Worm (Caenorhabditis elegans) whole organism, late embryonic: Measurements from ENCODE around the gene F37C4.4.
"Not testable (repeated sequence)": the region's sequence is repeated elsewhere in the genome, so short reads cannot be mapped to it uniquely, and the experiment has no call there.

Experiments used
- C38D4.7 ChIP-seq: fragments of 200-800 bp; sonication (Bioruptor generic); optimal IDR thresholded peaks from 2 replicates; lab custom pipeline; 2018; ENCODE audit warnings: mild to moderate bottlenecking, missing genetic modification characterization, moderate library complexity, missing compliant biosample characterization
- F13H6.1 ChIP-seq: sonication (generic microtip); optimal IDR thresholded peaks from 2 replicates; lab custom pipeline; 2016; ENCODE audit warnings: missing genetic modification characterization, missing compliant biosample characterization
- K09A11.1 ChIP-seq: sonication (generic microtip); optimal IDR thresholded peaks from 2 replicates; lab custom pipeline; 2017; ENCODE audit warnings: antibody characterized with exemption, mild to moderate bottlenecking, missing genetic modification characterization, missing compliant biosample characterization; ENCODE audit not compliant: insufficient read depth
- Y22D7AL.16 ChIP-seq: sonication (generic microtip); optimal IDR thresholded peaks from 2 replicates; lab custom pipeline; 2016; ENCODE audit warnings: missing genetic modification characterization, missing compliant biosample characterization
- ahr-1 ChIP-seq: sonication (generic microtip); optimal IDR thresholded peaks from 2 replicates; lab custom pipeline; 2016; ENCODE audit warnings: missing genetic modification characterization, missing compliant biosample characterization
- ceh-22 ChIP-seq: sonication (generic microtip); optimal IDR thresholded peaks from 2 replicates; lab custom pipeline; 2017; ENCODE audit warnings: missing biosample characterization, missing genetic modification characterization
- ceh-24 ChIP-seq: sonication (generic microtip); optimal IDR thresholded peaks from 2 replicates; lab custom pipeline; 2016; ENCODE audit warnings: mild to moderate bottlenecking, missing genetic modification characterization, missing compliant biosample characterization
- ceh-30 ChIP-seq: fragments of 150-350 bp; optimal IDR thresholded peaks from 2 replicates; lab custom pipeline; 2014; ENCODE audit warnings: missing biosample characterization, missing genetic modification characterization
- ceh-31 ChIP-seq: sonication (generic microtip); optimal IDR thresholded peaks from 2 replicates; lab custom pipeline; 2016; ENCODE audit warnings: missing genetic modification characterization, missing compliant biosample characterization
- ceh-45 ChIP-seq: fragments of 200-800 bp; sonication (Bioruptor generic); IDR thresholded peaks from 2 replicates; pipeline ENCODE4 v1.3.6; 2022; ENCODE audit warnings: missing genetic modification reagents, missing genetic modification characterization, missing compliant biosample characterization
- ceh-48 ChIP-seq: sonication (generic microtip); optimal IDR thresholded peaks from 2 replicates; lab custom pipeline; 2016; ENCODE audit warnings: missing genetic modification characterization, inconsistent platforms, missing compliant biosample characterization
- dve-1 ChIP-seq: sonication (generic microtip); optimal IDR thresholded peaks from 2 replicates; lab custom pipeline; 2017; ENCODE audit warnings: antibody characterized with exemption, mild to moderate bottlenecking, missing genetic modification characterization, missing compliant biosample characterization
- ets-4 ChIP-seq: sonication (generic microtip); optimal IDR thresholded peaks from 2 replicates; lab custom pipeline; 2016; ENCODE audit warnings: missing genetic modification characterization, missing compliant biosample characterization
- fax-1 ChIP-seq: sonication (generic microtip); optimal IDR thresholded peaks from 2 replicates; lab custom pipeline; 2016; ENCODE audit warnings: missing genotype, missing genetic modification characterization, missing compliant biosample characterization
- fkh-10 ChIP-seq: fragments of 150-350 bp; optimal IDR thresholded peaks from 2 replicates; lab custom pipeline; 2014; ENCODE audit warnings: missing biosample characterization, missing genetic modification reagents, missing genetic modification characterization
- gmeb-2 ChIP-seq: sonication (generic microtip); optimal IDR thresholded peaks from 2 replicates; lab custom pipeline; 2016; ENCODE audit warnings: missing genetic modification characterization, inconsistent platforms, missing compliant biosample characterization
- hlh-13 ChIP-seq: fragments of 200-800 bp; sonication (Bioruptor generic); optimal IDR thresholded peaks from 2 replicates; lab custom pipeline; 2018; ENCODE audit warnings: mild to moderate bottlenecking, missing genetic modification characterization, missing compliant biosample characterization
- hlh-15 ChIP-seq: sonication (generic microtip); optimal IDR thresholded peaks from 2 replicates; lab custom pipeline; 2016; ENCODE audit warnings: missing genetic modification characterization, missing compliant biosample characterization
- hlh-30 ChIP-seq: sonication (generic microtip); optimal IDR thresholded peaks from 2 replicates; lab custom pipeline; 2017; ENCODE audit warnings: antibody characterized with exemption, missing genetic modification characterization, missing compliant biosample characterization; ENCODE audit not compliant: insufficient read depth
- lim-6 ChIP-seq: sonication (generic microtip); optimal IDR thresholded peaks from 2 replicates; lab custom pipeline; 2016; ENCODE audit warnings: missing genetic modification characterization, missing compliant biosample characterization
- lin-11 ChIP-seq: fragments of 200-800 bp; sonication (Bioruptor generic); optimal IDR thresholded peaks from 2 replicates; lab custom pipeline; 2018; ENCODE audit warnings: mild to moderate bottlenecking, missing genetic modification characterization, missing compliant biosample characterization
- mec-3 ChIP-seq: sonication (generic microtip); optimal IDR thresholded peaks from 2 replicates; lab custom pipeline; 2016; ENCODE audit warnings: borderline replicate concordance, missing genetic modification characterization, missing compliant biosample characterization
- nfya-1 ChIP-seq: sonication (generic microtip); optimal IDR thresholded peaks from 2 replicates; lab custom pipeline; 2017; ENCODE audit warnings: missing genetic modification characterization, mild to moderate bottlenecking, missing compliant biosample characterization, antibody characterized with exemption, moderate library complexity
- odd-2 ChIP-seq: sonication (generic microtip); optimal IDR thresholded peaks from 2 replicates; lab custom pipeline; 2017; ENCODE audit warnings: antibody characterized with exemption, mild to moderate bottlenecking, missing genetic modification characterization, missing compliant biosample characterization
- pat-9 ChIP-seq: fragments of 200-800 bp; sonication (Bioruptor generic); optimal IDR thresholded peaks from 2 replicates; lab custom pipeline; 2018; ENCODE audit warnings: mild to moderate bottlenecking, missing genetic modification characterization, moderate library complexity, missing compliant biosample characterization
- pax-1 ChIP-seq: fragments of 150-350 bp; optimal IDR thresholded peaks from 2 replicates; lab custom pipeline; 2014; ENCODE audit warnings: missing biosample characterization, missing genetic modification characterization
- pha-2 ChIP-seq: sonication (generic microtip); optimal IDR thresholded peaks from 2 replicates; lab custom pipeline; 2017; ENCODE audit warnings: mild to moderate bottlenecking, missing genetic modification characterization, missing compliant biosample characterization
- pha-4 ChIP-seq: fragments of 150-350 bp; optimal IDR thresholded peaks from 2 replicates; lab custom pipeline; 2018; ENCODE audit warnings: missing biosample characterization, missing genetic modification reagents, missing genetic modification characterization
- pqm-1 ChIP-seq: sonication (generic microtip); optimal IDR thresholded peaks from 2 replicates; lab custom pipeline; 2016; ENCODE audit warnings: missing genetic modification characterization, missing compliant biosample characterization
- ref-2 ChIP-seq: sonication (generic microtip); optimal IDR thresholded peaks from 2 replicates; lab custom pipeline; 2016; ENCODE audit warnings: missing genetic modification characterization, missing compliant biosample characterization
- rnt-1 ChIP-seq: sonication (generic microtip); optimal IDR thresholded peaks from 2 replicates; lab custom pipeline; 2016; ENCODE audit warnings: missing genetic modification characterization, missing compliant biosample characterization
- sdc-2 ChIP-seq: sonication (generic microtip); optimal IDR thresholded peaks from 2 replicates; lab custom pipeline; 2016; ENCODE audit warnings: missing genotype, missing genetic modification characterization, missing compliant biosample characterization
- sox-2 ChIP-seq: fragments of 200-800 bp; sonication (Bioruptor generic); IDR thresholded peaks from 2 replicates; pipeline ENCODE4 v1.3.6; 2022; ENCODE audit warnings: missing genetic modification reagents, missing genetic modification characterization, missing compliant biosample characterization
- tbx-2 ChIP-seq: sonication (generic microtip); optimal IDR thresholded peaks from 2 replicates; lab custom pipeline; 2016; ENCODE audit warnings: missing genetic modification characterization, missing compliant biosample characterization
- tbx-7 ChIP-seq: sonication (generic microtip); optimal IDR thresholded peaks from 2 replicates; lab custom pipeline; 2016; ENCODE audit warnings: missing genotype, missing genetic modification characterization, missing compliant biosample characterization
- unc-42 ChIP-seq: sonication (generic microtip); optimal IDR thresholded peaks from 2 replicates; lab custom pipeline; 2016; ENCODE audit warnings: missing genotype, missing genetic modification characterization, missing compliant biosample characterization
- unc-55 ChIP-seq: sonication (generic microtip); optimal IDR thresholded peaks from 2 replicates; lab custom pipeline; 2017; ENCODE audit warnings: missing biosample characterization, missing genetic modification reagents, missing genetic modification characterization
- unc-86 ChIP-seq: sonication (generic microtip); optimal IDR thresholded peaks from 2 replicates; lab custom pipeline; 2016; ENCODE audit warnings: missing genetic modification characterization, missing compliant biosample characterization
- zip-5 ChIP-seq: sonication (generic microtip); optimal IDR thresholded peaks from 2 replicates; lab custom pipeline; 2016; ENCODE audit warnings: missing genetic modification characterization, missing compliant biosample characterization
- ztf-16 ChIP-seq: sonication (generic microtip); optimal IDR thresholded peaks from 2 replicates; lab custom pipeline; 2017; ENCODE audit warnings: missing genetic modification characterization, missing compliant biosample characterization

The F37C4.4 gene

DNA sequence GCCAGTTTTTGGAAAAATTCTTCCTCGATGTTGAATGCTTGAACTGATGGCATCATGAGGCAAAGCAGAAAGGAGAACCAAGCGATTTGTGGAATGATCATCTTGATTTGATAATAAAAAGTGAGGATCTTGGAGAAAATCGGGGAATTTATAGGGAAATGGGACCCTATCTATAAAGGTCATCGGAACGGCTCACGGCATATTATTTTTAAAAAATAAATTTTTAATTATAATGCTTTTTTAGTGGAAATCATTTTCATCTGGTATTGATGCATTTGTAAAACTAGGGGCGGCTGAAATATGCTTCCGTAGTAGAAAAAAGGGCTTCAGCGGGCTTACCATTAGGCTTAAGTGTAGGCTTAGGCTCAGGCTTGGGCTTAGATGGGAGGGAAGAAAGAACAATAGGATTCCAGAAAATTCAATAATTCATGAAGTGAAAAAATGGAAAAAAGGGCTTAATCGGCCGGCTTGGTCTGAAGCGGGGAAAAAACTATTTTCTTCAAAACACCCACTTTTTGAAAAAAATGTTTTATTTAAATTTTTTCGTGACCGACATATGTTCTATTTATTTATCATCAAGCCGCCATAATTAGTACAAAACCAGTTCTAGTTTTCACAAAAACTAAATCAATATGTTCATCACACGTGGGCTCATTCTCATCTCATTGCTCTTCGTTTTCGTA, 40.5 kb downstream of the F37C4.4 start, which contains the start of the genes F56D6.22 and F56D6.12:
TSS of gene F56D6.22 (minus strand) at position 101 of the 683 bp plus-strand sequence.
TSS of gene F56D6.12 (plus strand) at position 633 of the 683 bp plus-strand sequence.
- TF ChIP-seq zip-5 (tag; lab: Kevin White, UChicago) (no peak), mec-3 (tag; lab: Kevin White, UChicago) (no peak), sdc-2 (tag; lab: Kevin White, UChicago) (no peak), unc-86 (tag; lab: Kevin White, UChicago) (no peak), odd-2 (tag; lab: Kevin White, UChicago) (no peak), fkh-10 (GFP tag; lab: Kevin White, UChicago) (no peak), ceh-30 (no peak), hlh-30 (no peak), ceh-48 (tag; lab: Kevin White, UChicago) (no peak), fax-1 (no peak)

DNA sequence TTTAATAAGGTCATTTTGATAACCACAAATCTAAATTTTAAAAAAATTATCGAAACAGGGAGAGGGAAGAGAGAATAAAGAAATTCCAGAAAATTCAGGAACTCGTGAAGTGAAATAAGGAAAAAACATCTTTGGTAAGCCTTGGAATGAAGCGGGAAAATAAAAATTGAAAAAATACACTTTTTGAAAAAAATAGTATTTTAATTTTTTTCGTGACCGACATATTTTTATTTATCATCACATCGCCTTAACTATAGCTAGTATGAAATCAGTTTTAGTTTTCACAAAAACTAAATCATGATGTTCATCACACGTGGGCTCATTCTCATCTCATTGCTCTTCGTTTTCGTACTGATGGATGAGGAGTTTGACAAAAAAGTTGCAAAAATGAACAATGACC, 42.0 kb downstream of the F37C4.4 start, which contains the start of gene F56D6.13:
TSS of gene F56D6.13 (plus strand) at position 301 of the 400 bp plus-strand sequence.
- TF ChIP-seq Y22D7AL.16 (tag; lab: Kevin White, UChicago) (no peak), K09A11.1 (no peak), tbx-2 (no peak), gmeb-2 (no peak), dve-1 (no peak), ets-4 (tag; lab: Kevin White, UChicago) (no peak), ceh-45 (GFP tag; lab: Robert Waterston, UW) (no peak), C38D4.7 (GFP tag; lab: Kevin White, UChicago) (no peak), ahr-1 (tag; lab: Kevin White, UChicago) (no peak), mec-3 (tag; lab: Kevin White, UChicago) (no peak), ceh-30 (no peak), nfya-1 (tag; lab: Kevin White, UChicago) (no peak), pha-4 (no peak), pha-2 (tag; lab: Kevin White, UChicago) (no peak)

DNA sequence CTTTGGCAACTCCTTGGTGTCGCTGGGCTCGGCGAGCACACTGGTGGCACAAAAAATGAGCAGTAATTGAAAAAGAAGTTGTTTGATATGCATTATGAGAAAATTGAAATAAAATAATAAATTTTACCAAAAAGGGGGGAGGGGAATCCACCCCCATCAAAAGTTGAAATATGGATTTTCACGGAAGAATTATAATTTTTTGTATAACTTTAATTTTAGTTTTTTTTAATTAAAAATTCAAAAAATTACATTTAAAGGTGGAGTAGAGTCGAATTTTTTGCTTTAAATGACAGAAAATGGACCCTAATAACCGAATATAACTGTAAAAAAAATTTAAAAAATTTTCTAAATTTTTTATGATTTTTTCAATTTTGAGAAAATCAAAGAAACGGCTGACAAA, 44.7 kb downstream of the F37C4.4 start, which contains the start of gene F56D6.18:
TSS of gene F56D6.18 (minus strand) at position 101 of the 400 bp plus-strand sequence.
- TF ChIP-seq ahr-1 (tag; lab: Kevin White, UChicago); gmeb-2; lim-6: not testable (repeated sequence)
- TF ChIP-seq, all 69 proteins: peak for 0; not testable (repeated sequence) for 69

DNA sequence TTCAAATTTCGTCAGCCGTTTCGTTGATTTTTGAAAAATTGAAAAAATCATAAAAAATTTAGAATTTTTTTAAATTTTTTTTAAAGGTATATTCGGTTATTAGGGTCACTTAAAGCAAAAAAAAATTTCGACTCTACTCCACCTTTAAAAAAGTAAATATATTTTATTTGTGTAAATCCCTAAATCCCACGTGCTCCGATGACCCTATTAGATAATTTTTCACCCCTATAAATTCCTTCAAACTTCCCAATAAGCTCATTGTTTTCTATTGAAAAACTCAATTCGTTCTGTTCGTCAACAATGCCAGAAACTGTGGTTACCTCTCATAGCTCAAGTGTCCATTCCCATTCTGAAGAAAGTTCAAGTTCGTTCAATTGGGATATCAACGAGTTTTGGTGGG, 45.5 kb downstream of the F37C4.4 start, which contains the start of gene F56D6.20:
TSS of gene F56D6.20 (plus strand) at position 301 of the 400 bp plus-strand sequence.
- TF ChIP-seq pax-1 (tag; lab: Kevin White, UChicago) (no peak), unc-42 (tag; lab: Kevin White, UChicago) (no peak), lin-11 (tag; lab: Kevin White, UChicago) (no peak), hlh-15 (tag; lab: Kevin White, UChicago) (no peak), tbx-7 (no peak), F13H6.1 (tag; lab: Kevin White, UChicago) (no peak), ceh-24 (tag; lab: Kevin White, UChicago) (no peak), sdc-2 (tag; lab: Kevin White, UChicago) (no peak), rnt-1 (no peak)

DNA sequence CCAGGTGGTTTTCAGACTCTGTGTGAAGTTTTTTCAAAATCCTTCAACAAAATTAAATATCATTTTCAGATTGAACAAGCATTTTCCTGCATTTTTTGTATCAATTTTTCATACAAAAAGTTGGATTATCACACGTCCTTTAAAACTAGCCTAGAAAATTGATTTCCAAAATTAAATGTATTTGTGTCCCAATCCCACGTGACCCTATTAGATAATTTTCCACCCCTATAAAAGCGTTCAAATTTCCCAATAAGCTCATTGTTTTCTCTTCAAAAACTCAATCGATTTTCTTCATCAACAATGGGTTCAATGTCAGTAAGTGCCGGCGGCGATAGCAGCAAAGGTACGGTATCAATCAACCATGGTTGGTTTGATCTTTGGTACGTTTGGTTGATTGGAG, 47.4 kb downstream of the F37C4.4 start, which contains the start of gene F56D6.19:
TSS of gene F56D6.19 (plus strand) at position 301 of the 400 bp plus-strand sequence.
- TF ChIP-seq ref-2 (tag; lab: Kevin White, UChicago) (no peak), ceh-22 (tag; lab: Kevin White, UChicago) (no peak), pqm-1 (tag; lab: Kevin White, UChicago) (no peak), hlh-13 (no peak), sox-2 (GFP tag; lab: Robert Waterston, UW) (no peak), unc-55 (GFP tag; lab: Kevin White, UChicago) (no peak), pat-9 (tag; lab: Kevin White, UChicago) (no peak), pha-2 (tag; lab: Kevin White, UChicago) (no peak), C38D4.7 (GFP tag; lab: Kevin White, UChicago) (no peak), ceh-45 (GFP tag; lab: Robert Waterston, UW) (no peak), ztf-16 (tag; lab: Kevin White, UChicago) (no peak), fkh-10 (GFP tag; lab: Kevin White, UChicago) (no peak), ceh-31 (tag; lab: Kevin White, UChicago) (no peak)
